Worm (Caenorhabditis elegans): ENCODE measurements around the gene C18G1.1.

ce11 chrV:4750294-4750693 lies 27.5 kb upstream of the C18G1.1 start, which contains the start of gene C18G1.6:
- TF ChIP-seq pqm-1 (tag; optimal IDR thresholded peaks at IDR 0.05) (no peak), fkh-8 (tag; optimal IDR thresholded peaks at IDR 0.05) (no peak), jun-1 (tag; optimal IDR thresholded peaks at IDR 0.05) (no peak), C16A3.4 (tag; optimal IDR thresholded peaks at IDR 0.05) (no peak)
